Worm (Caenorhabditis elegans) whole organism, young adult: Measurements from ENCODE around the gene rcs-1.

Experiments used
- B0035.1 ChIP-seq: sonication (generic microtip); optimal IDR thresholded peaks from 2 replicates; lab custom pipeline; 2016; ENCODE audit warnings: missing genetic modification characterization, mild to moderate bottlenecking, missing compliant biosample characterization, missing genotype, missing genetic modification reagents
- B0261.1 ChIP-seq: sonication (generic microtip); optimal IDR thresholded peaks from 2 replicates; lab custom pipeline; 2016; ENCODE audit warnings: mild to moderate bottlenecking, missing genetic modification characterization, moderate library complexity, missing compliant biosample characterization
- B0336.3 ChIP-seq: fragments of 200-800 bp; sonication (Bioruptor generic); IDR thresholded peaks from 2 replicates; pipeline ENCODE4 v1.3.6; 2022; ENCODE audit warnings: missing genetic modification characterization, missing compliant biosample characterization
- C06A6.2 ChIP-seq: fragments of 200-800 bp; sonication (Bioruptor generic); conservative IDR thresholded peaks from 2 replicates; pipeline ENCODE4 v1.3.6; 2022; ENCODE audit warnings: missing genetic modification characterization, missing compliant biosample characterization
- F22D6.2 ChIP-seq: sonication (generic microtip); optimal IDR thresholded peaks from 2 replicates; lab custom pipeline; 2016; ENCODE audit warnings: mild to moderate bottlenecking, missing genetic modification characterization, missing compliant biosample characterization
- F33H1.4 ChIP-seq: fragments of 200-800 bp; sonication (Bioruptor generic); IDR thresholded peaks from 2 replicates; pipeline ENCODE4 v1.3.6; 2022; ENCODE audit warnings: missing genetic modification reagents, missing genetic modification characterization, missing compliant biosample characterization
- F39B2.1 ChIP-seq: fragments of 200-800 bp; sonication (Bioruptor generic); IDR thresholded peaks from 2 replicates; pipeline ENCODE4 v1.3.6; 2022; ENCODE audit warnings: missing genetic modification reagents, missing genetic modification characterization, missing compliant biosample characterization
- F49E8.2 ChIP-seq: sonication (generic microtip); optimal IDR thresholded peaks from 3 replicates; lab custom pipeline; 2017; ENCODE audit warnings: missing genetic modification characterization, mild to moderate bottlenecking, missing compliant biosample characterization, antibody characterized with exemption, moderate library complexity; ENCODE audit not compliant: insufficient read depth
- Y53F4B.3 ChIP-seq: fragments of 200-800 bp; sonication (Bioruptor generic); IDR thresholded peaks from 2 replicates; pipeline ENCODE4 v1.3.6; 2022; ENCODE audit warnings: missing genetic modification reagents, missing genetic modification characterization, missing compliant biosample characterization
- Y56A3A.18 ChIP-seq: fragments of 200-800 bp; sonication (Bioruptor generic); IDR thresholded peaks from 2 replicates; pipeline ENCODE4 v1.3.6; 2022; ENCODE audit warnings: missing genetic modification reagents, missing genetic modification characterization, missing compliant biosample characterization
- Y67H2A.10 ChIP-seq: fragments of 200-800 bp; sonication (Bioruptor generic); conservative IDR thresholded peaks from 2 replicates; pipeline ENCODE4 v1.3.6; 2022; ENCODE audit warnings: missing genetic modification reagents, missing genetic modification characterization, missing compliant biosample characterization
- attf-3 ChIP-seq: fragments of 200-800 bp; sonication (Bioruptor generic); conservative IDR thresholded peaks from 2 replicates; pipeline ENCODE4 v1.3.6; 2022; ENCODE audit warnings: missing genetic modification reagents, missing genetic modification characterization, missing compliant biosample characterization
- bed-1 ChIP-seq: fragments of 200-800 bp; sonication (Bioruptor generic); IDR thresholded peaks from 2 replicates; pipeline ENCODE4 v1.3.6; 2022; ENCODE audit warnings: missing genetic modification reagents, missing genetic modification characterization, missing compliant biosample characterization
- cebp-2 ChIP-seq: fragments of 200-800 bp; sonication (Bioruptor generic); IDR thresholded peaks from 2 replicates; pipeline ENCODE4 v1.3.6; 2022; ENCODE audit warnings: missing genetic modification characterization, missing compliant biosample characterization
- ceh-27 ChIP-seq: fragments of 200-800 bp; sonication (Bioruptor generic); optimal IDR thresholded peaks from 2 replicates; lab custom pipeline; 2018; ENCODE audit warnings: mild to moderate bottlenecking, missing genetic modification characterization, moderate library complexity, missing compliant biosample characterization
- ceh-40 ChIP-seq: fragments of 200-800 bp; sonication (Bioruptor generic); IDR thresholded peaks from 2 replicates; pipeline ENCODE4 v1.3.6; 2022; ENCODE audit warnings: missing genetic modification characterization, missing compliant biosample characterization
- ceh-58 ChIP-seq: fragments of 200-800 bp; sonication (Bioruptor generic); IDR thresholded peaks from 2 replicates; pipeline ENCODE4 v1.3.6; 2022; ENCODE audit warnings: missing genetic modification characterization, missing compliant biosample characterization
- ceh-91 ChIP-seq: fragments of 200-800 bp; sonication (Bioruptor generic); IDR thresholded peaks from 2 replicates; pipeline ENCODE4 v1.3.6; 2022; ENCODE audit warnings: missing genetic modification reagents, missing genetic modification characterization, missing compliant biosample characterization
- die-1 ChIP-seq: sonication (generic microtip); optimal IDR thresholded peaks from 2 replicates; lab custom pipeline; 2016; ENCODE audit warnings: missing genotype, mild to moderate bottlenecking, missing genetic modification characterization, missing compliant biosample characterization
- efl-1 ChIP-seq: fragments of 150-350 bp; optimal IDR thresholded peaks from 2 replicates; lab custom pipeline; 2014; ENCODE audit warnings: missing biosample characterization, missing genetic modification reagents, missing genetic modification characterization
- egrh-3 ChIP-seq: fragments of 200-800 bp; sonication (Bioruptor generic); IDR thresholded peaks from 2 replicates; pipeline ENCODE4 v1.3.6; 2022; ENCODE audit warnings: missing genetic modification reagents, missing genetic modification characterization, missing compliant biosample characterization
- ets-4 ChIP-seq: fragments of 200-800 bp; sonication (Bioruptor generic); optimal IDR thresholded peaks from 2 replicates; lab custom pipeline; 2018; ENCODE audit warnings: mild to moderate bottlenecking, missing genetic modification characterization, missing compliant biosample characterization
- gei-17 ChIP-seq: fragments of 200-800 bp; sonication (Bioruptor generic); optimal IDR thresholded peaks from 2 replicates; lab custom pipeline; 2018; ENCODE audit warnings: mild to moderate bottlenecking, missing genetic modification characterization, missing compliant biosample characterization
- him-1 ChIP-seq: sonication (generic microtip); optimal IDR thresholded peaks from 2 replicates; lab custom pipeline; 2016; ENCODE audit warnings: missing genotype, missing genetic modification reagents, missing genetic modification characterization, missing compliant biosample characterization
- hlh-12 ChIP-seq: sonication (generic microtip); optimal IDR thresholded peaks from 2 replicates; lab custom pipeline; 2016; ENCODE audit warnings: missing genetic modification characterization, missing compliant biosample characterization
- hmg-1.2 ChIP-seq: fragments of 200-800 bp; sonication (Bioruptor generic); IDR thresholded peaks from 2 replicates; pipeline ENCODE4 v1.3.6; 2022; ENCODE audit warnings: missing genetic modification reagents, missing genetic modification characterization, missing compliant biosample characterization
- hrde-1 ChIP-seq: sonication (generic microtip); optimal IDR thresholded peaks from 2 replicates; lab custom pipeline; 2016; ENCODE audit warnings: missing genetic modification characterization, mild to moderate bottlenecking, missing compliant biosample characterization, moderate library complexity, missing genotype, missing genetic modification reagents, borderline replicate concordance
- lin-54 ChIP-seq: fragments of 200-800 bp; sonication (Bioruptor generic); optimal IDR thresholded peaks from 2 replicates; lab custom pipeline; 2018; ENCODE audit warnings: mild to moderate bottlenecking, missing genetic modification characterization, missing compliant biosample characterization
- lir-1 ChIP-seq: fragments of 200-800 bp; sonication (Bioruptor generic); conservative IDR thresholded peaks from 2 replicates; pipeline ENCODE4 v1.3.6; 2022; ENCODE audit warnings: missing genetic modification reagents, missing genetic modification characterization, missing compliant biosample characterization
- madf-10 ChIP-seq: sonication (generic microtip); optimal IDR thresholded peaks from 2 replicates; lab custom pipeline; 2016; ENCODE audit warnings: mild to moderate bottlenecking, missing genetic modification characterization, missing compliant biosample characterization
- madf-8 ChIP-seq: fragments of 200-800 bp; sonication (Bioruptor generic); conservative IDR thresholded peaks from 2 replicates; pipeline ENCODE4 v1.3.6; 2022; ENCODE audit warnings: missing genetic modification reagents, missing genetic modification characterization, missing compliant biosample characterization
- mcd-1 ChIP-seq: fragments of 200-800 bp; sonication (Bioruptor generic); IDR thresholded peaks from 2 replicates; pipeline ENCODE4 v1.3.6; 2022; ENCODE audit warnings: missing genetic modification reagents, missing genetic modification characterization, missing compliant biosample characterization
- mel-28 ChIP-seq: sonication (generic microtip); optimal IDR thresholded peaks from 2 replicates; lab custom pipeline; 2016; ENCODE audit warnings: borderline replicate concordance, mild to moderate bottlenecking, missing genetic modification characterization, missing compliant biosample characterization
- mes-4 ChIP-seq: sonication (generic microtip); optimal IDR thresholded peaks from 2 replicates; lab custom pipeline; 2016; ENCODE audit warnings: missing genotype, missing genetic modification characterization, missing compliant biosample characterization
- mxl-1 ChIP-seq: sonication (generic microtip); optimal IDR thresholded peaks from 2 replicates; lab custom pipeline; 2016; ENCODE audit warnings: missing genetic modification characterization, missing compliant biosample characterization
- nfya-1 ChIP-seq: sonication (generic microtip); optimal IDR thresholded peaks from 2 replicates; lab custom pipeline; 2017; ENCODE audit warnings: antibody characterized with exemption, missing compliant biosample characterization, missing genetic modification characterization, borderline replicate concordance; ENCODE audit not compliant: insufficient read depth
- nhr-90 ChIP-seq: sonication (generic microtip); optimal IDR thresholded peaks from 2 replicates; lab custom pipeline; 2016; ENCODE audit warnings: missing genotype, mild to moderate bottlenecking, missing genetic modification characterization, missing compliant biosample characterization
- pha-4 ChIP-seq: fragments of 150-350 bp; sonication (generic microtip); optimal IDR thresholded peaks from 2 replicates; lab custom pipeline; 2014; ENCODE audit warnings: missing biosample characterization, missing genetic modification reagents, missing genetic modification characterization
- rcor-1 ChIP-seq: fragments of 200-800 bp; sonication (Bioruptor generic); IDR thresholded peaks from 2 replicates; pipeline ENCODE4 v1.3.6; 2022; ENCODE audit warnings: missing genetic modification reagents, missing genetic modification characterization, missing compliant biosample characterization
- snpc-1.3 ChIP-seq: sonication (generic microtip); optimal IDR thresholded peaks from 2 replicates; lab custom pipeline; 2017; ENCODE audit warnings: missing genetic modification characterization, mild to moderate bottlenecking, missing compliant biosample characterization, antibody characterized with exemption, moderate library complexity, missing genotype, missing genetic modification reagents; ENCODE audit not compliant: insufficient read depth
- tbp1 ChIP-seq: fragments of 200-800 bp; sonication (Bioruptor generic); optimal IDR thresholded peaks from 2 replicates; lab custom pipeline; 2018; ENCODE audit warnings: mild to moderate bottlenecking, missing genetic modification characterization, missing compliant biosample characterization
- tlf-1 ChIP-seq: fragments of 200-800 bp; sonication (Bioruptor generic); optimal IDR thresholded peaks from 2 replicates; lab custom pipeline; 2018; ENCODE audit warnings: mild to moderate bottlenecking, missing genetic modification characterization, missing compliant biosample characterization
- zfh-2 ChIP-seq: fragments of 200-800 bp; sonication (Bioruptor generic); conservative IDR thresholded peaks from 2 replicates; pipeline ENCODE4 v1.3.6; 2022; ENCODE audit warnings: missing genetic modification reagents, missing genetic modification characterization, missing compliant biosample characterization
- zim-3 ChIP-seq: sonication (generic microtip); optimal IDR thresholded peaks from 2 replicates; lab custom pipeline; 2017; ENCODE audit warnings: mild to moderate bottlenecking, missing genetic modification characterization, moderate library complexity, missing compliant biosample characterization
- ztf-18 ChIP-seq: sonication (generic microtip); optimal IDR thresholded peaks from 2 replicates; lab custom pipeline; 2016; ENCODE audit warnings: missing genotype, mild to moderate bottlenecking, missing genetic modification characterization, missing compliant biosample characterization
- ztf-22 ChIP-seq: fragments of 200-800 bp; sonication (Bioruptor generic); optimal IDR thresholded peaks from 2 replicates; lab custom pipeline; 2018; ENCODE audit warnings: mild to moderate bottlenecking, missing genetic modification characterization, moderate library complexity, missing compliant biosample characterization
- ztf-26 ChIP-seq: sonication (generic microtip); optimal IDR thresholded peaks from 2 replicates; lab custom pipeline; 2017; ENCODE audit warnings: missing genetic modification characterization, missing compliant biosample characterization
- ztf-28 ChIP-seq: fragments of 200-800 bp; sonication (Bioruptor generic); IDR thresholded peaks from 2 replicates; pipeline ENCODE4 v1.3.6; 2022; ENCODE audit warnings: missing genetic modification reagents, missing genetic modification characterization, missing compliant biosample characterization

The rcs-1 gene

DNA sequence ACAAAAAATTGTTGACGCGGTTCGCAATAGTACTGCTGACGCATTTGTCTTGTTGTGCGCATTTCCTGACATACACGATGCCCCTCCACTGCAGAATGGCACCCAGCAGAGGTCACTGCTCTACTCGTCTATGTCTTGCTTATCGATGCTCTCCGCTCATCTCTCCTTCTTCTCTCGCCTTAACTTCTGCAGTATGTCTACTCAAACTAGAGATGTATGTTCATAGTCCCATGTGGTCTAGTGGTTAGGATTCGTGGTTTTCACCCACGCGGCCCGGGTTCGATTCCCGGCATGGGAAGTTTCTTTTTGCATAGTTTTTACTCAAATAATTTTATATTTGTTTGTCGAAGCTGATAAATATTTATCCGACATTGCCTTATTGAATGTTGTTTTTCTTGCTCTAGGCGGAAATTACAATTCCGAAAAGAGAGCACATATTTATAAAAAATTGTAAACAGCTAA, 7.6 kb upstream of the rcs-1 start, which contains the start of gene C28G1.2 (continued):
- TF ChIP-seq Y67H2A.10 (GFP tag; lab: Robert Waterston, UW) (peak; percentile 72; the same call in 1 of the 2 replicates), ztf-26 (tag; lab: Kevin White, UChicago) (peak; percentile 86), C06A6.2 (GFP tag; lab: Robert Waterston, UW) (peak; percentile 71), him-1 (tag; lab: Kevin White, UChicago) (peak; percentile 93), egrh-3 (GFP tag; lab: Robert Waterston, UW) (peak; percentile 63; the same call in 1 of the 2 replicates), rcor-1 (GFP tag; lab: Robert Waterston, UW) (peak; percentile 87), pha-4 (tag; lab: Kevin White, UChicago) (no peak), Y53F4B.3 (GFP tag; lab: Robert Waterston, UW) (peak; percentile 77; the same call in 1 of the 2 replicates), B0261.1 (tag; lab: Kevin White, UChicago) (peak; percentile 100), lin-54 (peak; percentile 68), ceh-40 (GFP tag; lab: Robert Waterston, UW) (peak; percentile 91), zim-3 (peak; percentile 88), madf-10 (tag; lab: Kevin White, UChicago) (peak; percentile 88), nfya-1 (tag; lab: Kevin White, UChicago) (no peak), hrde-1 (tag; lab: Kevin White, UChicago) (peak; percentile 85), gei-17 (GFP tag; lab: Kevin White, UChicago) (peak; percentile 88), F33H1.4 (GFP tag; lab: Robert Waterston, UW) (no peak), zfh-2 (GFP tag; lab: Robert Waterston, UW) (no peak; the same call in none of the 2 replicates), hmg-1.2 (GFP tag; lab: Robert Waterston, UW) (peak; percentile 90), efl-1 (peak; percentile 25), ceh-27 (peak; percentile 96), B0336.3 (peak; percentile 90), mes-4 (tag; lab: Kevin White, UChicago) (peak; percentile 93), mel-28 (peak; percentile 67), bed-1 (GFP tag; lab: Robert Waterston, UW) (no peak), snpc-1.3 (peak; percentile 92), lir-1 (GFP tag; lab: Robert Waterston, UW) (peak; percentile 80), nhr-90 (tag; lab: Kevin White, UChicago) (peak; percentile 88), madf-8 (GFP tag; lab: Robert Waterston, UW) (0 out of 2 replicates have a peak, but pooled peaks have one; percentile 25), ceh-91 (no peak), ceh-58 (GFP tag; lab: Robert Waterston, UW) (0 out of 2 replicates have a peak, but pooled peaks have one; percentile 83), F39B2.1 (GFP tag; lab: Robert Waterston, UW) (0 out of 2 replicates have a peak, but pooled peaks have one; percentile 50), B0035.1 (tag; lab: Kevin White, UChicago) (peak; percentile 91), mxl-1 (peak; percentile 63), cebp-2 (GFP tag; lab: Robert Waterston, UW) (peak; percentile 89), ztf-18 (peak; percentile 92), F22D6.2 (peak; percentile 64), hlh-12 (tag; lab: Kevin White, UChicago) (peak; percentile 79), F49E8.2 (tag; lab: Kevin White, UChicago) (no peak), die-1 (tag; lab: Kevin White, UChicago) (peak; percentile 97), tlf-1 (GFP tag; lab: Kevin White, UChicago) (peak; percentile 83), Y56A3A.18 (GFP tag; lab: Robert Waterston, UW) (peak; percentile 94), ztf-28 (GFP tag; lab: Robert Waterston, UW) (peak; percentile 62; the same call in 1 of the 2 replicates), attf-3 (peak; percentile 68), ztf-22 (peak; percentile 83), ets-4 (peak; percentile 82), tbp1 (GFP tag; lab: Kevin White, UChicago) (peak; percentile 100), mcd-1 (GFP tag; lab: Robert Waterston, UW) (no peak; the same call in 1 of the 2 replicates)
